Worm (Caenorhabditis elegans): ENCODE results near the gene unc-104.

DNA sequence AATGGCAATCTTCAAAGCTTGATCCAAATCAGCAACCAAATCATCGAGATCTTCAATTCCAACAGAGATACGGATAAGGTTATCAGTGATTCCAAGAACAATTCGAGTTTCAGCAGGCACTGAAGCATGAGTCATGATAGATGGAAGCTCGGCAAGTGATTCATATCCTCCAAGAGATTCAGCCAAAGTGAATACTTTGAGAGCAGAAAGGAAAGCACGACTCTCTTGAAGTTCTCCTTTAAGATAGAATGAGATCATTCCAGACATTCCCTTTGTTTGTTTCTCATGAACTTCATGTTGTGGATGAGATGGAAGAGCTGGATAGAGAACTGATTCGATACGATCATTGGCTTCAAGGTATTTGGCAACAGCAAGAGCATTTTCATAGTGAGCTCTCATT is 61.5 kb downstream of the unc-104 start:
- TF ChIP-seq sea-1 (GFP tag; conservative IDR thresholded peaks at IDR 0.05), result no peak
- TF ChIP-seq ama-1 (optimal IDR thresholded peaks at IDR 0.05), result no peak
- TF ChIP-seq flt-1 (GFP tag; IDR thresholded peaks at IDR 0.05), result no peak
- TF ChIP-seq ets-7 (tag; optimal IDR thresholded peaks at IDR 0.05), result no peak
- no peak for TF ChIP-seq tra-4 (tag; optimal IDR thresholded peaks at IDR 0.05)
- TF ChIP-seq hnd-1 (tag; optimal IDR thresholded peaks at IDR 0.05), result no peak
- TF ChIP-seq pes-1 (GFP tag; IDR thresholded peaks at IDR 0.05), result no peak
- no peak for TF ChIP-seq ceh-36 (tag; optimal IDR thresholded peaks at IDR 0.05)
- no peak for TF ChIP-seq hmbx-1 (tag; optimal IDR thresholded peaks at IDR 0.05)

Measured in whole organism, early embryonic.